Worm (Caenorhabditis elegans): ENCODE data around the gene C30G12.6.

- no peak for TF ChIP-seq Y22D7AL.16 (tag; optimal IDR thresholded peaks at IDR 0.05)
- TF ChIP-seq ama-1 (optimal IDR thresholded peaks at IDR 0.05), result no peak
- no peak for TF ChIP-seq ahr-1 (tag; optimal IDR thresholded peaks at IDR 0.05)
- no peak for TF ChIP-seq pqm-1 (tag; optimal IDR thresholded peaks at IDR 0.05)
- TF ChIP-seq tbx-7 (tag; optimal IDR thresholded peaks at IDR 0.05), result no peak
Observed at ce11 chrII:7242754-7243153, 53.1 kb downstream of the C30G12.6 start.
